Worm (Caenorhabditis elegans): ENCODE results near the gene ife-4.

The ife-4 gene

DNA sequence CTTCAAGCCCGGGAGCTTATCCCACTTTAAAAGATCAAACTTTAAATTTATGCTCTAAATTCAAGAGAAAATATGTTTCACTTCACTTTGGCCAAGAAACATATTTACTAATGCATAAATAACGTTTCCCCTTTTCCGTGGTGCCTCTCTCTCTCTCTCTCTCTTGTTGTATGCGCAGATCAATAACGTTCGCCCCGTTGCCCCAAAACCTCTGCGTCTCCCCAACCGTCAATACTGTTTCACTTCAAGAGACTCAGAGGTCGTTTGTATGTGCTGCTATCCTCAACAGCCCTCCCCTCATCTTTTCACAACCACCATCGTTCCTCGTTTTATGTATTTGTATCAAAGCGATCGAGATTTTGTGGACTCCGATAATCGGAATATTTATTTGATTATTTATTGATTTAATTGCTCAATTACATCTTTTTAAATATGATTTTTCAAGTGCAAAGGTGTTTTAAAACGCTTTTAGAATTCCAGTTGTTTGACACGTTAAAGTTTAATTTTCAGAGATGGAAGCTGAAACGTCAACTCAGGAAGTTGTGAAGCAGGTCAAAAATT lies at the start of gene ife-4:
TSS of gene ife-4 (plus strand) at position 511 of the 561 bp plus-strand sequence.
- TF ChIP-seq W03F9.2 (tag; optimal IDR thresholded peaks at IDR 0.05): no peak
- peak; percentile 15 for TF ChIP-seq him-1 (tag; optimal IDR thresholded peaks at IDR 0.05)
- no peak for TF ChIP-seq dao-5 (tag; optimal IDR thresholded peaks at IDR 0.05)

DNA sequence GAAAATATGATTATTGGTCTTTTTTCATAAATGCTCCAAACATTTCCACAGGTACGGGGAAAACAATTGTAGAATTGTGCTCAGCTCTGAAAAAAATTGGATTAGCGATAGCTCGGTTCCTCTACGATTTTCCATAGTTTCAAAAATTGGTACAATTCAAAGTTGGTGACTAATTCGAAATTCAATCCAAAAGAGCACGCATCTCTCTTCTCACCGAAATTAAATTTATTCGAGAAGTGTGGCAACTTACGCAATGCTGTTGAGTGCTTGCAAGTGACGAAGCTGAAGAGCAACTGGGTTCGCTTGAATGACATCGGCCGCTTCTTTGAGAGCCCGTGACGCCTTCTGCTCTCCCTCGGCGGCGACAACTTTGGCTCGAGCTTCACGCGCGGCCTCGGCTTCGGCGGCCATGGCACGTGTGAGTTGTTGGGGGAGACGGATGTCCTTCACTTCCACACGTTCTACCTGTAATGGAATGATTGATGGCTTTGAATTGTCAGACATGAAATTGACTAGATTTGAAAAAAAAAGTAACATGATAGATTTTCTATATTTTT lies 46.1 kb upstream of the ife-4 start:
- no peak for TF ChIP-seq W03F9.2 (tag; optimal IDR thresholded peaks at IDR 0.05)
- TF ChIP-seq dao-5 (tag; optimal IDR thresholded peaks at IDR 0.05): no peak
- peak; percentile 18 for TF ChIP-seq him-1 (tag; optimal IDR thresholded peaks at IDR 0.05)

DNA sequence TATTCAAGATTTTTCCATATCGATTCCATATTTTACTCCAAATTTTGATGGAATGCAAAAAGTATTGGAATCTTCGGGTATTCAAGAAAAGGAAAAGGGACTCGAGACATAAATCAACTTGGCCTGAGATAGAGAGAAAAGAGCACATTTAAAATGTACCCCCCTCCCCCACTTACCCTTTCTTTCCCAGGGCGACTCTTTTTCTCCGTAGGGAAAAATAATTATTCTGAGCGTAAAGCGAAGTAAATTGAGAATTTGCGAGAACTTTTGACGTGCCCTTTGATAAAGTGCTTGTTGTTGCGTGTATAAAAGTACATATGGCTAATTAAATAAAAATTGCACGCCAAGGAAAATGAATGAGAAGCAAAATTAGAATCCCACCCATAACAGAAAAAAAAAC lies 43.3 kb upstream of the ife-4 start:
- TF ChIP-seq W03F9.2 (tag; optimal IDR thresholded peaks at IDR 0.05): no peak
- no peak for TF ChIP-seq dao-5 (tag; optimal IDR thresholded peaks at IDR 0.05)
- no peak for TF ChIP-seq him-1 (tag; optimal IDR thresholded peaks at IDR 0.05)

DNA sequence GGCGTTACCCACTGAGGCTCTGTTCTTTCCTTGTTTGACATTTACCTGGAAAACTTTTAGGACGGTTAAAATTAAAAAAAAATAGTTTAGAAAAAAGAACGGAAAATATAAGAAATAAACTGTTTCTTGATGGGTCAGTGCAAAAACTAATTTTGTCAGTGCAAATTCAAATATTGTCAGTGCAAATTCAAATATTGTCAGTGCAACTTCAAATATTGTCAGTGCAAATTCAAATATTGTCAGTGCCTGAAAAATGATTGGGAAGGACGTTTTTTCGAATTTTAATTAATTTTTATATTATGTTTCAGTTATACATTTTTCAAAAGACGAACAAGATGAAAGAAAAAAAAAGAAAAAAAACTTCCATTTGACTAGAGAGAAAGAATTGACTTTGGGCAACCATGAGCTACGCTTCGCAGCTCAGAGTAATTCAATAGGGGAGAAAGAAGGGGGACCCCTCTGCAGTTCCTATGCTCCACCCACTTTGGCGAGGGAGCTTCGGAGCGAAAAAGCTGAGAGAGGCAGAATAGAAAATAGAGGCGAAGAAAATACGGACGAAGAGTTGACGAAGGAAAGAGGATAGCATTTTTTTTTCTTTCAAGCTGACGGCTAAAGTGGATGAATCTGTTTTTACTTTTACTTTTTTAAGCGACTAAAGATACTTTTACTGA lies 41.5 kb upstream of the ife-4 start, which contains the start of gene unc-1:
TSS of gene unc-1 (minus strand) at position 51 of the 671 bp plus-strand sequence.
- TF ChIP-seq W03F9.2 (tag; optimal IDR thresholded peaks at IDR 0.05) (no peak), him-1 (tag; optimal IDR thresholded peaks at IDR 0.05) (peak; percentile 52), dao-5 (tag; optimal IDR thresholded peaks at IDR 0.05) (no peak)

DNA sequence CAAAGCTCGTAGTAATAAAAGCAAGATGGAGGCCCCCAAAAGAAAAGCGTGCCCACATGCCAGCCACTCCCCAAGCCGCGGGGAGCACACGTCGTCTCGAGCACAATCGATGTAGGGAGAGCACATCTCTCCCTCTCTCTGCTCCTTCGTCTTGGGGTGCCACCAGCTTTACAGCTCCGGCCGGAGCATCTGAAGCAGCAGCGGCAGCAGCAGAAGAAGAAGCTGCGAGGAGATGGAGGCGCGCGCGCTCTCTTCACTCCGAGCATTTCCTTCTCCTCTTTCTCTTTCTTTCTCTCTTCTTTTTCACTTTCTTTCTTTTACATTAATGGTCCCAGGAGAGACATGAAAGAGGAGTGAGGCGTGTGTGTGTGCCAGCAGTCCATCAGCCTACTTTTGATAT lies 39.9 kb upstream of the ife-4 start:
- TF ChIP-seq him-1 (tag; optimal IDR thresholded peaks at IDR 0.05) (peak; percentile 84), dao-5 (tag; optimal IDR thresholded peaks at IDR 0.05) (no peak)

DNA sequence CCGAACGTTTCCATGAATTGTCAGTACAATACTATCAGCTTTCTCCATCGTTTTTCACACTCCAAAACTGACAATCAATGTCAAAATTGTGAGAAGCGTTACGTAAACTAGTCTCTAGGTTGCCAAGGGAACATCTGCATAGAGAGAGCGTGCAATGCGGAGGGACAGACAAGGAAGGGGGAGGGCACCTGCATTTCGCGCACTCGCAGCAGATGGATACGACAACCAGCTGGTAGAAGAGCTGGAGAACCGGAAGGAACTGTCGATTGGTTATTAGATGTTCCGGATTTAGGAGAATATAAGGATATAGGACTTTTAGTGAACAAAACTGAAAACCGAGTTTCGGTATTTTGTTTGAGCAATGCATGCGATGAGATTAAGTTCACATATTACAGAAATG lies 35.0 kb upstream of the ife-4 start, which contains the start of gene mksr-1:
TSS of gene mksr-1 (minus strand) at position 144 of the 400 bp plus-strand sequence.
- no peak for TF ChIP-seq him-1 (tag; optimal IDR thresholded peaks at IDR 0.05)
- TF ChIP-seq dao-5 (tag; optimal IDR thresholded peaks at IDR 0.05): no peak
- no peak for TF ChIP-seq W03F9.2 (tag; optimal IDR thresholded peaks at IDR 0.05)

DNA sequence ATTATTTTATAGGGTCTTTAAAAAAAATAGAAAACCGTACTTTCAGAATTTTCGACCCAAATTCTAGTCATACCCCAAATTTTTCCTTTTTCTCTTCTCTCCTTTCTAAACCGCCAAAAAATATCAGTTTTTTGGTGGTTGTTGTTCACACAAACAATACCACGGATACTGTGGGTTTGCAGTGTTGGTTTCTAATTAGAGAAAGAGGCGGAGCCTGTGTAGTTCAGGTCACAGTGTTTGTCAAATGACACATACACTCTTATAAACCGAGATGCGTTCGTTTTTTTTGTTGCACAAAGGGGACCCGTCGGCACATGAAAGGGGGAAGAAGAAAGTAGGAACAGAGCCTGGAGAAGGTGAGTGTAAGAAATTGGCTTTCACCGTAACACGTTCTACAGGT lies 31.9 kb upstream of the ife-4 start, which contains the start of gene lim-6:
TSS of gene lim-6 (plus strand) at position 301 of the 400 bp plus-strand sequence.
- no peak for TF ChIP-seq W03F9.2 (tag; optimal IDR thresholded peaks at IDR 0.05)
- no peak for TF ChIP-seq him-1 (tag; optimal IDR thresholded peaks at IDR 0.05)
- TF ChIP-seq dao-5 (tag; optimal IDR thresholded peaks at IDR 0.05): no peak

DNA sequence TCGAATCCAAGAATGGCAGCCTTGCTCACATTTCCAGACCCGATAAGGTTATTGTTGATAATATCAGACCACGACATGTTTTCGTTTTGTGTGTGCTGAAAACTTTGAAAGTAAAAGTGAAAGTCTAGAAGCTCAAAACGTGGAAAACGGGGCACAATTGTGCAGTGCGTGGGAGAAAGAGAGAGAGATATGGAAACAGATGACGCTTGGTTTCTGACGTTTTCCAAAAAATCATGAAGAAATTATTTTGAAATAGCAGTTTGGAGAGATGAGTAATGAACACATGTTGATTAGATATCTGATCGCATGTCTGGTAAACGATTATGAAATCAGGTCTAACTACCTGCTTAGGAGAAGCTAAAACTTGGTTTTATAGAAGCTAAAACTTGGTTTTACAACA lies 23.5 kb upstream of the ife-4 start, which contains the start of gene pfn-3:
TSS of gene pfn-3 (minus strand) at position 101 of the 400 bp plus-strand sequence.
- TF ChIP-seq W03F9.2 (tag; optimal IDR thresholded peaks at IDR 0.05) (no peak), him-1 (tag; optimal IDR thresholded peaks at IDR 0.05) (no peak), dao-5 (tag; optimal IDR thresholded peaks at IDR 0.05) (no peak)

DNA sequence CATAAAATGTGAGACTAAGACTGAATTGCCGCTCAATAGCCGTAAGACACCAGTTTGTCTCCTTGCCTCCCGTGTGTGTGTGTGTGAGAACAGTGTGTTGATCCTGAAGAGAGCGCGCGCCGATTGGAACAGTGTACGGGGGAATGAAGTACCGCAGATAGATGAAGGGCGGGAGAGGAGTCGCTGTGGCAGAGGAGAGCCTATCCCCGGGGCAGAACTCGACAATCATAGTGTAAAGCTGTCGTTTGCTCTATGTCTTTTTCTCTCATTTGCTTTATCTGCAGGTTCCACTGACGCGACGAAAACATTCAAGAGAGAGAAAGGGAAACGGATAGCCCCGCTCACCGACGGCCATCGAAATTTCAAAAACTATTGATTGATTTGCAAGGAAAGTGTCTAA lies 22.1 kb upstream of the ife-4 start:
- TF ChIP-seq W03F9.2 (tag; optimal IDR thresholded peaks at IDR 0.05) (no peak), dao-5 (tag; optimal IDR thresholded peaks at IDR 0.05) (no peak), him-1 (tag; optimal IDR thresholded peaks at IDR 0.05) (no peak)

DNA sequence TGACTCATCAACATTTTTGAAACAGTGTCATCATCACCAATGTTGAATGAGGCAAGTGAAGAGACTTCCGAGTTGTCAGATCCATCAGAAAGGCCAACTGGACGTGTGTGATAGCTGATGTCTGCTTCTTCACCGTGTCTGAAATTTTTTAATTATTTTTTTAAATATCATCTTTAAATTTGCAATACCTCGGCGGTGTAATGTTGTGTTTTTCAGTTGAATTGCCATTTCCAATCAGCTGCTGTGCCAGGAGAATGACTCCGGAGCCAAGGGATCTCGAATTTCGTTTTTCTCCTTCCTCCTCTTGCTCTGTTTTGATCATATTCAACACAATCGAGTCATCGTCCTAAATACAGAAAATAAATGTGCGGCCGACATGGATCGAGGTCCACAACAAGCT lies 19.0 kb upstream of the ife-4 start:
- TF ChIP-seq him-1 (tag; optimal IDR thresholded peaks at IDR 0.05): no peak
- no peak for TF ChIP-seq dao-5 (tag; optimal IDR thresholded peaks at IDR 0.05)
- no peak for TF ChIP-seq W03F9.2 (tag; optimal IDR thresholded peaks at IDR 0.05)

DNA sequence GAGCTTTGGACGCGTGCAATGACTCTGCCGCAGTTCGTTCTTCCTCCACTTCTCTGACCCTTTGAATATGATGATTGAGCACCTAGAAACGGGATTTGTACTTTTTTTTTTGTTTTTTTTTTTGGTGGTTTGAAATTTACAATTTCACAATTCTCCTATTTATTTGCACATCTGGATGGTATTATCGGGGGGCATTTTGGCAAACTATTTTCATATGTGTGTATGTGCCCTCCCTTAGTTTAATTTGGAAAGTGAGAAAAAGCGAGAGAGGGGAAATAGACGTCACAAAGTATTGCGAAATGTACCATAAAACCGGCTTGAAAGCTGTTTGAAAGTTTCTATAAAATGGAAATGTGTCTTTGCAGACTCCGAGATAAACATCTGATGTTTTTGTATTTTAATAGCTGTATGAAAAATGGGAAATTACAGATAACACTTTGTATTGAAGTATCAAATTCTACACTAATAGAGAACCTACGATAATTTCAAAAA lies 17.6 kb upstream of the ife-4 start:
- TF ChIP-seq W03F9.2 (tag; optimal IDR thresholded peaks at IDR 0.05) (no peak), him-1 (tag; optimal IDR thresholded peaks at IDR 0.05) (peak; percentile 17), dao-5 (tag; optimal IDR thresholded peaks at IDR 0.05) (no peak)

DNA sequence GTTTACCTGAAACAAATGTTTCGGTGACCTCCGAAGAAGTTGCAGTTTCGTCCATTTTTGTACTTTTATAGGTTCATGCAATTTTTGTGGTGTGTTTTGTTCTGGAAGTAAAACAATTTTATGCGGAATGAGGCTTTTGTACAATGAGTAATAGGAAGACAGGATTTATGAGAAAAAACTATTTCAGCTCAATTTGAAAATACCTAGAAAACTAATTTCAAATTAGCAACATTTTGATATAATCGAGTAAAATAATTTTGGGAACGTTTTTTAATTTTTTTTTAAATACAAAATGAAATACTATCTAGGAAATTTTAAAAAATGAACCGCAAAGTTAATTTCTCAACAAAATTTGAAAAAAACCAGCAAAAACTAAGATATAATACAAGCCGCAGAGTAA lies 16.0 kb upstream of the ife-4 start, which contains the start of gene rei-2:
TSS of gene rei-2 (minus strand) at position 101 of the 400 bp plus-strand sequence.
- no peak for TF ChIP-seq W03F9.2 (tag; optimal IDR thresholded peaks at IDR 0.05)
- no peak for TF ChIP-seq him-1 (tag; optimal IDR thresholded peaks at IDR 0.05)
- no peak for TF ChIP-seq dao-5 (tag; optimal IDR thresholded peaks at IDR 0.05)

DNA sequence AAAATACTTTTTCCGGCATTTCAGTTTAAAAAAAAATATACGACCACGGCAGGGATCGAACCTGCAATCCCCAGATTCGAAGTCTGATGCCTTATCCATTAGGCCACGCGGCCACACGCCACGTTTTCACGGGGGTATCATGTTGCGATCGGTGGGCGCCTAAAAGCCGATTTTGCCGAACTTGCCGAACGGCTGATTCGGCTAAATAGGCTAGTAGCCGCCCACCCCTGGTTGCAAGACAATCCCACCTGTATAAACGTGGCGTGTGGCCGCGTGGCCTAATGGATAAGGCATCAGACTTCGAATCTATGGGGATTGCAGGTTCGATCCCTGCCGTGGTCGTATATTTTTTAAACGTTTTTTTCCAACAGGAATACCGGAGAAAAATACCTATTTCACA lies 14.9 kb upstream of the ife-4 start:
- no peak for TF ChIP-seq dao-5 (tag; optimal IDR thresholded peaks at IDR 0.05)
- no peak for TF ChIP-seq W03F9.2 (tag; optimal IDR thresholded peaks at IDR 0.05)
- no peak for TF ChIP-seq him-1 (tag; optimal IDR thresholded peaks at IDR 0.05)

DNA sequence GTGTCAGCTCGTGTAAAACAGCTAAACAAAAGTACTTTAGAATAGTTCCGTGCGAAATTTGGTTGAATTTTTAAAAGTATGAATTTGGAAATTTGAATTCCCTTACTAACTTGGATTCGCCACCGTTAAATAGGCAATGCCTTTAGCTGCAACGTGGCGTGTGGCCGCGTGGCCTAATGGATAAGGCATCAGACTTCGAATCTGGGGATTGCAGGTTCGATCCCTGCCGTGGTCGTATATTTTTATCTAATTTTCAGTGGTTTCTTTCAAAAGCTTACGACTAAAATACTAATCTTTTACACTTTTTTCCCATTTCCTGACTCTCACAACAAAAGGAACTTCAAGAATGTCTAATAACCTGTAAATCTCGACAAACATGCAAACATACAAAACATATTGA lies 14.3 kb upstream of the ife-4 start:
- TF ChIP-seq W03F9.2 (tag; optimal IDR thresholded peaks at IDR 0.05): no peak
- no peak for TF ChIP-seq him-1 (tag; optimal IDR thresholded peaks at IDR 0.05)
- no peak for TF ChIP-seq dao-5 (tag; optimal IDR thresholded peaks at IDR 0.05)

Measured in whole organism, L4/young adult.